Worm (Caenorhabditis elegans) whole organism, L3 larva: ENCODE measurements around the gene orc-2.

Source experiments
- R02D3.7 ChIP-seq: fragments of 150-350 bp; optimal IDR thresholded peaks from 2 replicates; lab custom pipeline; 2014; ENCODE audit warnings: missing biosample characterization, missing genetic modification characterization
- ZK546.5 ChIP-seq: sonication (generic microtip); optimal IDR thresholded peaks from 2 replicates; lab custom pipeline; 2017; ENCODE audit warnings: missing biosample characterization, missing genetic modification characterization
- aly-2 ChIP-seq: fragments of 150-350 bp; optimal IDR thresholded peaks from 2 replicates; lab custom pipeline; 2014; ENCODE audit warnings: missing biosample characterization, missing genetic modification characterization
- ama-1 ChIP-seq: fragments of 150-350 bp; optimal IDR thresholded peaks from 2 replicates; lab custom pipeline; 2018
- ceh-28 ChIP-seq: fragments of 150-350 bp; optimal IDR thresholded peaks from 2 replicates; lab custom pipeline; 2014; ENCODE audit warnings: missing biosample characterization, missing genetic modification reagents, missing genetic modification characterization
- ceh-82 ChIP-seq: fragments of 150-350 bp; optimal IDR thresholded peaks from 2 replicates; lab custom pipeline; 2014; ENCODE audit warnings: missing biosample characterization, missing genetic modification characterization
- ceh-9 ChIP-seq: sonication (generic microtip); optimal IDR thresholded peaks from 2 replicates; lab custom pipeline; 2018; ENCODE audit warnings: missing biosample characterization, missing genetic modification characterization
- daf-12 ChIP-seq: fragments of 150-350 bp; optimal IDR thresholded peaks from 2 replicates; lab custom pipeline; 2014; ENCODE audit warnings: missing biosample characterization, missing genetic modification reagents, missing genetic modification characterization
- egl-27 ChIP-seq: sonication (generic microtip); optimal IDR thresholded peaks from 4 replicates; lab custom pipeline; 2017; ENCODE audit warnings: missing biosample characterization, missing genetic modification reagents, missing genetic modification characterization
- egl-5 ChIP-seq: fragments of 150-350 bp; optimal IDR thresholded peaks from 2 replicates; lab custom pipeline; 2017; ENCODE audit warnings: missing biosample characterization, missing genetic modification reagents, missing genetic modification characterization, inconsistent platforms
- elt-1 ChIP-seq: fragments of 150-350 bp; optimal IDR thresholded peaks from 2 replicates; lab custom pipeline; 2014; ENCODE audit warnings: missing biosample characterization, missing genetic modification characterization
- elt-2 ChIP-seq: sonication (generic microtip); optimal IDR thresholded peaks from 2 replicates; lab custom pipeline; 2016; ENCODE audit warnings: missing genetic modification reagents, mild to moderate bottlenecking, missing genetic modification characterization, missing compliant biosample characterization
- elt-3 ChIP-seq, 3 experiments: fragments of 150-350 bp in 1 of 3; sonication (generic microtip) in 2 of 3; optimal IDR thresholded peaks; 2 replicates in 2 of 3; 4 replicates in 1 of 3; lab custom pipeline; 2014 to 2017; ENCODE audit warnings: missing biosample characterization in 3 of 3, missing genetic modification characterization in 3 of 3
- fkh-10 ChIP-seq: sonication (generic microtip); optimal IDR thresholded peaks from 2 replicates; lab custom pipeline; 2017; ENCODE audit warnings: missing biosample characterization, missing genetic modification reagents, missing genetic modification characterization
- fkh-2 ChIP-seq: fragments of 150-350 bp; optimal IDR thresholded peaks from 2 replicates; lab custom pipeline; 2014; ENCODE audit warnings: missing biosample characterization, missing genetic modification reagents, missing genetic modification characterization
- fos-1 ChIP-seq: fragments of 150-350 bp; optimal IDR thresholded peaks from 2 replicates; lab custom pipeline; 2014; ENCODE audit warnings: missing biosample characterization, missing genetic modification characterization
- hmg-11 ChIP-seq: sonication (generic microtip); optimal IDR thresholded peaks from 2 replicates; lab custom pipeline; 2016; ENCODE audit warnings: missing genetic modification characterization, missing compliant biosample characterization
- lin-15B ChIP-seq: fragments of 150-350 bp; optimal IDR thresholded peaks from 2 replicates; lab custom pipeline; 2014; ENCODE audit warnings: missing biosample characterization, missing genetic modification characterization
- lin-39 ChIP-seq: fragments of 150-350 bp; optimal IDR thresholded peaks from 2 replicates; lab custom pipeline; 2018; ENCODE audit warnings: missing biosample characterization, missing genetic modification reagents, missing genetic modification characterization
- lsy-12 ChIP-seq: sonication (generic microtip); optimal IDR thresholded peaks from 2 replicates; lab custom pipeline; 2016; ENCODE audit warnings: mild to moderate bottlenecking, missing genetic modification characterization, missing compliant biosample characterization
- mdl-1 ChIP-seq: fragments of 150-350 bp; optimal IDR thresholded peaks from 2 replicates; lab custom pipeline; 2014; ENCODE audit warnings: missing biosample characterization, missing genetic modification characterization
- mml-1 ChIP-seq: fragments of 150-350 bp; sonication (generic microtip); optimal IDR thresholded peaks from 3 replicates; lab custom pipeline; 2014; ENCODE audit warnings: missing biosample characterization, missing genetic modification characterization
- nfya-1 ChIP-seq: sonication (generic microtip); optimal IDR thresholded peaks from 2 replicates; lab custom pipeline; 2017; ENCODE audit warnings: missing genetic modification characterization, mild to moderate bottlenecking, missing compliant biosample characterization, antibody characterized with exemption, moderate library complexity; ENCODE audit not compliant: insufficient read depth
- nhr-11 ChIP-seq: fragments of 150-350 bp; optimal IDR thresholded peaks from 2 replicates; lab custom pipeline; 2014; ENCODE audit warnings: missing biosample characterization, missing genetic modification characterization
- nhr-12 ChIP-seq: fragments of 150-350 bp; optimal IDR thresholded peaks from 2 replicates; lab custom pipeline; 2014; ENCODE audit warnings: missing biosample characterization, missing genetic modification characterization
- nhr-23 ChIP-seq: fragments of 150-350 bp; optimal IDR thresholded peaks from 2 replicates; lab custom pipeline; 2014; ENCODE audit warnings: missing biosample characterization, missing genetic modification reagents, missing genetic modification characterization
- nhr-237 ChIP-seq: fragments of 150-350 bp; optimal IDR thresholded peaks from 2 replicates; lab custom pipeline; 2014; ENCODE audit warnings: missing biosample characterization, missing genetic modification characterization
- nhr-25 ChIP-seq: sonication (generic microtip); optimal IDR thresholded peaks from 2 replicates; lab custom pipeline; 2017; ENCODE audit warnings: missing biosample characterization, missing genetic modification characterization
- nhr-28 ChIP-seq: fragments of 150-350 bp; optimal IDR thresholded peaks from 2 replicates; lab custom pipeline; 2014; ENCODE audit warnings: missing biosample characterization, missing genetic modification characterization
- nhr-43 ChIP-seq: sonication (generic microtip); optimal IDR thresholded peaks from 2 replicates; lab custom pipeline; 2016; ENCODE audit warnings: mild to moderate bottlenecking, missing genetic modification characterization, missing compliant biosample characterization; ENCODE audit not compliant: poor library complexity, severe bottlenecking
- nhr-67 ChIP-seq: fragments of 150-350 bp; optimal IDR thresholded peaks from 2 replicates; lab custom pipeline; 2014; ENCODE audit warnings: missing biosample characterization, missing genetic modification characterization
- nhr-76 ChIP-seq: fragments of 150-350 bp; sonication (generic microtip); optimal IDR thresholded peaks from 5 replicates; lab custom pipeline; 2014; ENCODE audit warnings: missing biosample characterization, missing genetic modification characterization
- nhr-77 ChIP-seq: fragments of 150-350 bp; optimal IDR thresholded peaks from 2 replicates; lab custom pipeline; 2014; ENCODE audit warnings: missing biosample characterization, missing genetic modification characterization
- pha-4 ChIP-seq: fragments of 150-350 bp; optimal IDR thresholded peaks from 2 replicates; lab custom pipeline; 2014; ENCODE audit warnings: missing biosample characterization, missing genetic modification reagents, missing genetic modification characterization
- pqm-1 ChIP-seq: fragments of 150-350 bp; optimal IDR thresholded peaks from 2 replicates; lab custom pipeline; 2017; ENCODE audit warnings: missing biosample characterization, missing genetic modification characterization, inconsistent platforms
- sea-2 ChIP-seq: fragments of 150-350 bp; sonication (generic microtip); optimal IDR thresholded peaks from 4 replicates; lab custom pipeline; 2014; ENCODE audit warnings: missing biosample characterization, missing genetic modification reagents, missing genetic modification characterization
- skn-1 ChIP-seq: fragments of 150-350 bp; optimal IDR thresholded peaks from 2 replicates; lab custom pipeline; 2014; ENCODE audit warnings: missing biosample characterization, missing genetic modification characterization
- snpc-4 ChIP-seq: fragments of 150-350 bp; optimal IDR thresholded peaks from 2 replicates; lab custom pipeline; 2014; ENCODE audit warnings: missing biosample characterization, missing genetic modification characterization
- tbx-2 ChIP-seq: sonication (generic microtip); optimal IDR thresholded peaks from 2 replicates; lab custom pipeline; 2016; ENCODE audit warnings: mild to moderate bottlenecking, missing genetic modification characterization, missing compliant biosample characterization
- unc-39 ChIP-seq: sonication (generic microtip); optimal IDR thresholded peaks from 4 replicates; lab custom pipeline; 2017; ENCODE audit warnings: missing biosample characterization, missing genetic modification characterization
- unc-62 ChIP-seq: fragments of 150-350 bp; sonication (generic microtip); optimal IDR thresholded peaks from 4 replicates; lab custom pipeline; 2014; ENCODE audit warnings: missing biosample characterization, missing genetic modification reagents, missing genetic modification characterization
- zag-1 ChIP-seq: fragments of 150-350 bp; optimal IDR thresholded peaks from 2 replicates; lab custom pipeline; 2014; ENCODE audit warnings: missing biosample characterization, missing genetic modification characterization
- ztf-11 ChIP-seq: fragments of 150-350 bp; optimal IDR thresholded peaks from 2 replicates; lab custom pipeline; 2014; ENCODE audit warnings: missing biosample characterization, missing genetic modification characterization
- ztf-4 ChIP-seq: fragments of 150-350 bp; optimal IDR thresholded peaks from 2 replicates; lab custom pipeline; 2014; ENCODE audit warnings: missing biosample characterization, missing genetic modification characterization

Gene orc-2

ce11 chrII:10868670-10869246, 5.0 kb upstream of the orc-2 start, which contains the start of the genes gmps-1 and cap-2 (continued):
- TF ChIP-seq mml-1 (tag; lab: Kevin White, UChicago) (no peak), nhr-25 (tag; lab: Kevin White, UChicago) (peak; percentile 93), sea-2 (no peak), fkh-10 (peak; percentile 88), skn-1 (peak; percentile 90), unc-62 (GFP tag; lab: Kevin White, UChicago) (peak; percentile 73), elt-3 (tag; optimal IDR thresholded peaks at IDR 0.05; lab: Kevin White, UChicago) (peak in 1 of 3 experiments; percentile 35), pha-4 (tag; lab: Kevin White, UChicago) (peak; percentile 91), egl-27 (tag; lab: Kevin White, UChicago) (peak; percentile 80), nhr-237 (tag; lab: Kevin White, UChicago) (no peak), elt-1 (peak; percentile 84), nfya-1 (peak; percentile 99), nhr-11 (tag; lab: Kevin White, UChicago) (peak; percentile 74), lin-39 (tag; lab: Kevin White, UChicago) (peak; percentile 97)

ce11 chrII:10870698-10871097, 3.0 kb upstream of the orc-2 start:
- no peak for TF ChIP-seq mdl-1 (tag; lab: Kevin White, UChicago)
- TF ChIP-seq skn-1 = no peak
- TF ChIP-seq snpc-4 (tag; lab: Kevin White, UChicago) = no peak
- TF ChIP-seq unc-62 (GFP tag; lab: Kevin White, UChicago) = no peak
- no peak for TF ChIP-seq nhr-67 (tag; lab: Kevin White, UChicago)
- TF ChIP-seq elt-3 (tag; optimal IDR thresholded peaks at IDR 0.05; lab: Kevin White, UChicago) = no peak
- TF ChIP-seq egl-5 = no peak
- TF ChIP-seq nhr-76 = no peak
- TF ChIP-seq zag-1 (tag; lab: Kevin White, UChicago) = no peak
- no peak for TF ChIP-seq ztf-11 (tag; lab: Kevin White, UChicago)
- TF ChIP-seq elt-1 = no peak
- no peak for TF ChIP-seq sea-2
- no peak for TF ChIP-seq ceh-82 (tag; lab: Kevin White, UChicago)
- TF ChIP-seq elt-2 (tag; lab: Kevin White, UChicago) = no peak
- no peak for TF ChIP-seq nhr-25 (tag; lab: Kevin White, UChicago)
- no peak for TF ChIP-seq nhr-23 (tag; lab: Kevin White, UChicago)
- no peak for TF ChIP-seq nhr-28 (tag; lab: Kevin White, UChicago)
- TF ChIP-seq nhr-43 (tag; lab: Kevin White, UChicago) = no peak
- no peak for TF ChIP-seq lin-39 (tag; lab: Kevin White, UChicago)
- no peak for TF ChIP-seq hmg-11 (tag; lab: Kevin White, UChicago)

- TF ChIP-seq unc-62 (GFP tag; lab: Kevin White, UChicago) = no peak
- no peak for TF ChIP-seq pqm-1
- no peak for TF ChIP-seq daf-12 (tag; lab: Kevin White, UChicago)
- no peak for TF ChIP-seq ztf-4 (tag; lab: Kevin White, UChicago)
- peak; percentile 60 for TF ChIP-seq hmg-11 (tag; lab: Kevin White, UChicago)
- no peak for TF ChIP-seq ama-1 (lab: Kevin White, UChicago)
- TF ChIP-seq egl-27 (tag; lab: Kevin White, UChicago) = no peak
- TF ChIP-seq nhr-77 (tag; lab: Kevin White, UChicago) = no peak
- no peak for TF ChIP-seq ceh-9 (tag; lab: Kevin White, UChicago)
- TF ChIP-seq elt-3 (tag; optimal IDR thresholded peaks at IDR 0.05; lab: Kevin White, UChicago) = no peak
- TF ChIP-seq fos-1 (tag; lab: Kevin White, UChicago) = no peak
- no peak for TF ChIP-seq nhr-237 (tag; lab: Kevin White, UChicago)
- peak; percentile 82 for TF ChIP-seq nhr-25 (tag; lab: Kevin White, UChicago)
- peak; percentile 29 for TF ChIP-seq elt-2 (tag; lab: Kevin White, UChicago)
- TF ChIP-seq ZK546.5 (tag; lab: Kevin White, UChicago) = no peak
- TF ChIP-seq zag-1 (tag; lab: Kevin White, UChicago) = no peak
- TF ChIP-seq lin-15B (tag; lab: Kevin White, UChicago) = peak; percentile 93
- TF ChIP-seq nhr-43 (tag; lab: Kevin White, UChicago) = peak; percentile 75
- TF ChIP-seq lin-39 (tag; lab: Kevin White, UChicago) = peak; percentile 80
- peak; percentile 31 for TF ChIP-seq fkh-10
- peak; percentile 89 for TF ChIP-seq pha-4 (tag; lab: Kevin White, UChicago)
- peak; percentile 63 for TF ChIP-seq ceh-82 (tag; lab: Kevin White, UChicago)
- TF ChIP-seq fkh-2 (tag; lab: Kevin White, UChicago) = no peak
- peak; percentile 30 for TF ChIP-seq elt-1
- no peak for TF ChIP-seq nhr-11 (tag; lab: Kevin White, UChicago)
- no peak for TF ChIP-seq sea-2
- no peak for TF ChIP-seq mdl-1 (tag; lab: Kevin White, UChicago)
- no peak for TF ChIP-seq skn-1
- TF ChIP-seq egl-5 = peak; percentile 62
- TF ChIP-seq snpc-4 (tag; lab: Kevin White, UChicago) = peak; percentile 87
- TF ChIP-seq aly-2 (tag; lab: Kevin White, UChicago) = no peak
- TF ChIP-seq unc-39 (tag; lab: Kevin White, UChicago) = no peak
- TF ChIP-seq nhr-28 (tag; lab: Kevin White, UChicago) = no peak
- TF ChIP-seq ztf-11 (tag; lab: Kevin White, UChicago) = no peak
- peak; percentile 90 for TF ChIP-seq nfya-1
- no peak for TF ChIP-seq nhr-76
- peak; percentile 16 for TF ChIP-seq lsy-12 (tag; lab: Kevin White, UChicago)
- peak; percentile 39 for TF ChIP-seq ceh-28 (tag; lab: Kevin White, UChicago)
- peak; percentile 83 for TF ChIP-seq nhr-23 (tag; lab: Kevin White, UChicago)
- peak; percentile 98 for TF ChIP-seq R02D3.7
- no peak for TF ChIP-seq nhr-12 (tag; lab: Kevin White, UChicago)
- TF ChIP-seq tbx-2 (tag; lab: Kevin White, UChicago) = no peak
These were observed 1.2 kb upstream of the orc-2 start, which contains the start of the genes cyn-4 and copz-1 for ce11 chrII:10872541-10872940. Gene cyn-4, minus strand, starts transcription at chrII:10872611. Gene copz-1, plus strand, starts transcription at chrII:10872879.
